Fruit fly (Drosophila melanogaster) whole organism, wandering third instar larva: Measurements from ENCODE around the gene Dlip1.

Experiments
- HLH106 ChIP-seq: fragments of 200-800 bp; optimal IDR thresholded peaks from 3 replicates; lab custom pipeline; 2019; ENCODE audit warnings: missing biosample characterization, mild to moderate bottlenecking, missing genetic modification characterization, moderate library complexity
- lola ChIP-seq: fragments of >200 bp; optimal IDR thresholded peaks from 2 replicates; lab custom pipeline; 2017; ENCODE audit warnings: missing biosample characterization, missing genetic modification characterization
- sage ChIP-seq: fragments of 200-800 bp; sonication (Bioruptor generic); optimal IDR thresholded peaks from 2 replicates; lab custom pipeline; 2016; ENCODE audit warnings: missing biosample characterization, mild to moderate bottlenecking, missing genetic modification characterization

DNA sequence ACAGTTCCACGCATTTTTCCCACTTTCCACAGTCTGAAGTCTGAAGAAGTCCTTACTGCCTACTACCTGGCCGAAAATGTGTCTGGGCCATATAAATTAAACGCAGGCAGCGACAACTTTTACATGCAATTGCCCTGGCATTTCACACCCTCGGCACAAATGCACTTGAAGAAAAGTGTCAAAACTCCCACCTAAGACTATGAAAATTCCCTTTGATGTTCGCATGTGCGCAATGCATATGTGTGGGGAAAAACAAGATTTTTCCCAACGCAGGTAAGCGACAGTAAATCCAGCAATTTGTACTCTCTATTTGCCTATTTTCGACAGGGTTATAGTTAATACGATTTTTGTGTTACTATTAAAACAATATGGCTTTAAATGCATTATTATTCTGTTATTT lies 29.0 kb upstream of the Dlip1 start:
- no peak for TF ChIP-seq sage
- TF ChIP-seq HLH106 (tag; lab: Kevin White, UChicago) = no peak
- no peak for TF ChIP-seq lola (GFP tag; lab: Kevin White, UChicago)
